Fruit fly (Drosophila melanogaster) whole organism, prepupa: ENCODE data around the gene CG46313.

ENCODE experiments used
- CG11902 ChIP-seq: fragments of 200-800 bp; sonication (Bioruptor generic); optimal IDR thresholded peaks from 3 replicates; lab custom pipeline; 2016; ENCODE audit warnings: missing biosample characterization, missing genetic modification characterization
- CG6276 ChIP-seq: fragments of 200-800 bp; sonication (Bioruptor generic); optimal IDR thresholded peaks from 2 replicates; lab custom pipeline; 2017; ENCODE audit warnings: missing biosample characterization, mild to moderate bottlenecking, missing genetic modification characterization
- Hr4 ChIP-seq: fragments of 200-800 bp; sonication (Bioruptor generic); optimal IDR thresholded peaks from 3 replicates; lab custom pipeline; 2016; ENCODE audit warnings: missing biosample characterization, missing genetic modification characterization
- OdsH ChIP-seq: fragments of 200-800 bp; sonication (Bioruptor generic); optimal IDR thresholded peaks from 3 replicates; lab custom pipeline; 2016; ENCODE audit warnings: missing biosample characterization, missing genetic modification characterization
- Sox102F ChIP-seq: fragments of 200-800 bp; sonication (Bioruptor generic); optimal IDR thresholded peaks from 2 replicates; lab custom pipeline; 2016; ENCODE audit warnings: missing biosample characterization, mild to moderate bottlenecking, missing genetic modification characterization
- dsx ChIP-seq: fragments of 200-800 bp; optimal IDR thresholded peaks from 3 replicates; lab custom pipeline; 2019; ENCODE audit warnings: missing biosample characterization, mild to moderate bottlenecking, missing genetic modification characterization, moderate library complexity; ENCODE audit not compliant: poor library complexity, severe bottlenecking
- fkh ChIP-seq: fragments of 200-800 bp; sonication (Bioruptor generic); optimal IDR thresholded peaks from 3 replicates; lab custom pipeline; 2017; ENCODE audit warnings: missing biosample characterization, mild to moderate bottlenecking, missing genetic modification characterization, moderate library complexity

DNA sequence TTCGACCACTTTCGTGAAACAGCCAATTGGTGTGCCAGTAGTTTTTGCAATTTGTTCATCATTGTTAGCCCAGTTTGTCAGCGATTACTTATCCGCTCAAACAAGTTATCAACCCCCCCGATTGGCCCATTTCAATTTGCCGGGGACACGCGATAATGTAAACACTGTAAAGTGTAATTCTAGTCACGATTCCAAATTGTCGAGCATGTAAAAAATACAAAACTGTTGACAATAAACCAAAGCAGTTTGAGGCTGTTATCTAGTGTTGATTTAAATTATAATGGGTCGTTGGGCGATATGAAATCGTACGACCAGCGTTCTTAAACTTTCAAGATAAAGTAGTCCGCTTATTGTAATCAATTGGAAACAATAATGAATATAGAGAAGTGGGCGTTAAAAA lies 9.1 kb downstream of the CG46313 start:
- TF ChIP-seq CG6276 = no peak
- no peak for TF ChIP-seq Sox102F (GFP tag; lab: Kevin White, UChicago)
- peak; percentile 23 for TF ChIP-seq fkh (GFP tag; lab: Kevin White, UChicago)
- TF ChIP-seq OdsH = no peak
- no peak for TF ChIP-seq dsx (GFP tag; lab: Kevin White, UChicago)
- no peak for TF ChIP-seq Hr4
- no peak for TF ChIP-seq CG11902
